Fruit fly (Drosophila melanogaster): ENCODE data around the gene CG43350.

- TF ChIP-seq N (GFP tag; optimal IDR thresholded peaks at IDR 0.05) (no peak), Hr78 (GFP tag; optimal IDR thresholded peaks at IDR 0.05) (no peak), Jra (GFP tag; optimal IDR thresholded peaks at IDR 0.05) (no peak), Sp1 (GFP tag; optimal IDR thresholded peaks at IDR 0.05) (no peak), fru (GFP tag; optimal IDR thresholded peaks at IDR 0.05) (no peak), usp (GFP tag; optimal IDR thresholded peaks at IDR 0.05) (no peak), dl (GFP tag; optimal IDR thresholded peaks at IDR 0.05; ENCODE audit: insufficient read depth in 1 of 2, partially characterized antibody in 2 of 2) (no peak), psq (GFP tag; optimal IDR thresholded peaks at IDR 0.05) (no peak), pan (optimal IDR thresholded peaks at IDR 0.05) (no peak), sage (GFP tag; optimal IDR thresholded peaks at IDR 0.05) (no peak), Vsx2 (GFP tag; optimal IDR thresholded peaks at IDR 0.05; ENCODE audit: partially characterized antibody) (no peak), Myc (optimal IDR thresholded peaks at IDR 0.05) (no peak), HLH106 (tag; optimal IDR thresholded peaks at IDR 0.05) (no peak)
Measured at dm6 chr2L:9397888-9398287, 48.5 kb downstream of the CG43350 start, which contains the start of gene CG4438.

Data from whole organism, wandering third instar larva.